Worm (Caenorhabditis elegans): Measurements from ENCODE around the gene clec-36.

DNA sequence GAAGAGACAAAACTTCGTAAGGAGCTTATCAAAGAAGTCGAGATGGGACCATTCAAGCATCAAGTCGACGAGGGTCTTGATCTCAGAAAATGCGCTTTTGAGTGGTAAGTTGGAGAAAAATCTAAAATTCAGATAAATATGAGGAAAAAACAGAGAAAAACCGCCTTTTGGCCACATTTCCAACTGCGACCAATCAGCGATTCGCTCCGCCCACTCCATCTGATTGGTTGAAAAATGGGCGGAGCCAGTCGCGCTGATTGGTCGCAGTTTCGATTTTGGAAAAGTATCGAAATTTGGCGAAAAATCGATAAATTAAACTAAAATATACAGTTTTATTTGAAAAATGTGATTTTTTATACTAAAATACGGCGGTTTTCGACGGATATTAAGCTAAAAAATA lies 36.6 kb downstream of the clec-36 start:
- TF ChIP-seq unc-62 (GFP tag; optimal IDR thresholded peaks at IDR 0.05) (no peak), snpc-1.3 (tag; optimal IDR thresholded peaks at IDR 0.05; ENCODE audit: insufficient read depth) (no peak), nfya-1 (tag; optimal IDR thresholded peaks at IDR 0.05; ENCODE audit: borderline replicate concordance, insufficient read depth) (no peak), pha-4 (tag; optimal IDR thresholded peaks at IDR 0.05) (no peak), F22D6.2 (tag; optimal IDR thresholded peaks at IDR 0.05) (no peak), snpc-4 (GFP tag; optimal IDR thresholded peaks at IDR 0.05) (no peak), snpc-4 (tag; optimal IDR thresholded peaks at IDR 0.05) (no peak), D2030.7 (GFP tag; IDR thresholded peaks at IDR 0.05) (no peak)

Data from whole organism, young adult.